Worm (Caenorhabditis elegans) whole organism, L4 larva: ENCODE measurements around the gene F55B11.6.
A peak's percentile ranks its signal among the peaks of the same experiment; 100 is the strongest.

Experiments
- F49E8.2 ChIP-seq: sonication (generic microtip); optimal IDR thresholded peaks from 2 replicates; lab custom pipeline; 2016; ENCODE audit warnings: missing compliant biosample characterization, mild to moderate bottlenecking, missing genetic modification characterization, borderline replicate concordance
- T20F7.1 ChIP-seq: fragments of 200-800 bp; sonication (Bioruptor generic); optimal IDR thresholded peaks from 2 replicates; lab custom pipeline; 2018; ENCODE audit warnings: mild to moderate bottlenecking, missing genetic modification characterization, missing compliant biosample characterization
- ZK337.2 ChIP-seq: fragments of 200-800 bp; sonication (Bioruptor generic); IDR thresholded peaks from 2 replicates; pipeline ENCODE4 v1.3.6; 2022; ENCODE audit warnings: missing genetic modification reagents, missing genetic modification characterization, missing compliant biosample characterization
- aha-1 ChIP-seq: fragments of 150-350 bp; peaks from one replicate; lab custom pipeline; 2014; ENCODE audit warnings: missing biosample characterization, missing genetic modification characterization
- aly-2 ChIP-seq: sonication (generic microtip); optimal IDR thresholded peaks from 2 replicates; lab custom pipeline; 2018; ENCODE audit warnings: missing biosample characterization, missing genetic modification characterization
- ama-1 ChIP-seq: fragments of 150-350 bp; optimal IDR thresholded peaks from 2 replicates; lab custom pipeline; 2014; ENCODE audit warnings: inconsistent platforms, mixed read lengths
- attf-4 ChIP-seq: sonication (generic microtip); optimal IDR thresholded peaks from 3 replicates; lab custom pipeline; 2017; ENCODE audit warnings: missing biosample characterization, missing genetic modification characterization
- ceh-28 ChIP-seq: fragments of 150-350 bp; optimal IDR thresholded peaks from 2 replicates; lab custom pipeline; 2014; ENCODE audit warnings: missing biosample characterization, missing genetic modification reagents, missing genetic modification characterization
- ceh-44 ChIP-seq: fragments of 200-800 bp; sonication (Bioruptor generic); IDR thresholded peaks from 2 replicates; pipeline ENCODE4 v1.3.6; 2022; ENCODE audit warnings: missing genetic modification reagents, missing genetic modification characterization, missing compliant biosample characterization
- daf-19 ChIP-seq: fragments of 200-800 bp; sonication (Bioruptor generic); conservative IDR thresholded peaks from 2 replicates; pipeline ENCODE4 v1.3.6; 2022; ENCODE audit warnings: missing genetic modification characterization, missing compliant biosample characterization
- dmd-6 ChIP-seq: fragments of 200-800 bp; sonication (Bioruptor generic); IDR thresholded peaks from 2 replicates; pipeline ENCODE4 v1.3.6; 2022; ENCODE audit warnings: missing genetic modification reagents, missing genetic modification characterization, missing compliant biosample characterization
- duxl-1 ChIP-seq: sonication (generic microtip); optimal IDR thresholded peaks from 2 replicates; lab custom pipeline; 2016; ENCODE audit warnings: mild to moderate bottlenecking, missing genetic modification characterization, moderate library complexity, missing compliant biosample characterization; ENCODE audit not compliant: poor library complexity
- lim-7 ChIP-seq: fragments of 200-800 bp; sonication (Bioruptor generic); IDR thresholded peaks from 2 replicates; pipeline ENCODE4 v1.3.6; 2022; ENCODE audit warnings: missing genetic modification characterization, missing compliant biosample characterization
- lin-13 ChIP-seq: fragments of 150-350 bp; optimal IDR thresholded peaks from 2 replicates; lab custom pipeline; 2014; ENCODE audit warnings: missing biosample characterization, missing genetic modification reagents, missing genetic modification characterization
- lin-38 ChIP-seq: fragments of 200-800 bp; sonication (Bioruptor generic); IDR thresholded peaks from 2 replicates; pipeline ENCODE4 v1.3.6; 2022; ENCODE audit warnings: missing genetic modification reagents, missing genetic modification characterization, missing compliant biosample characterization
- lin-39 ChIP-seq: fragments of 150-350 bp; optimal IDR thresholded peaks from 2 replicates; lab custom pipeline; 2014; ENCODE audit warnings: missing biosample characterization, missing genetic modification reagents, missing genetic modification characterization
- madf-5 ChIP-seq, 2 experiments: fragments of 200-800 bp; sonication (Bioruptor generic); IDR thresholded peaks; 2 replicates each; pipeline ENCODE4 v1.3.6; 2022; ENCODE audit warnings: missing compliant biosample characterization in 2 of 2, missing genetic modification characterization in 2 of 2
- mdl-1 ChIP-seq, 2 experiments: fragments of 150-350 bp in 1 of 2; sonication (generic microtip) in 1 of 2; optimal IDR thresholded peaks; 2 replicates each; lab custom pipeline; 2014 to 2017; ENCODE audit warnings: missing biosample characterization in 2 of 2, missing genetic modification characterization in 2 of 2
- mes-2 ChIP-seq: sonication (generic microtip); optimal IDR thresholded peaks from 2 replicates; lab custom pipeline; 2016; ENCODE audit warnings: missing genotype, mild to moderate bottlenecking, missing genetic modification characterization, missing compliant biosample characterization; ENCODE audit not compliant: poor library complexity, severe bottlenecking
- mxl-3 ChIP-seq: fragments of 200-800 bp; sonication (Bioruptor generic); optimal IDR thresholded peaks from 2 replicates; lab custom pipeline; 2018; ENCODE audit warnings: mild to moderate bottlenecking, missing genetic modification characterization, missing compliant biosample characterization
- nhr-25 ChIP-seq: sonication (generic microtip); optimal IDR thresholded peaks from 2 replicates; lab custom pipeline; 2017; ENCODE audit warnings: missing genetic modification characterization, mild to moderate bottlenecking, missing compliant biosample characterization, antibody characterized with exemption, moderate library complexity, borderline replicate concordance; ENCODE audit not compliant: insufficient read depth
- nhr-28 ChIP-seq: fragments of 150-350 bp; optimal IDR thresholded peaks from 2 replicates; lab custom pipeline; 2014; ENCODE audit warnings: missing biosample characterization, missing genetic modification characterization
- nhr-41 ChIP-seq: fragments of 200-800 bp; sonication (Bioruptor generic); IDR thresholded peaks from 2 replicates; pipeline ENCODE4 v1.3.6; 2022; ENCODE audit warnings: missing genetic modification reagents, missing genetic modification characterization, missing compliant biosample characterization
- rbr-2 ChIP-seq: sonication (generic microtip); optimal IDR thresholded peaks from 2 replicates; lab custom pipeline; 2016; ENCODE audit warnings: missing genotype, missing genetic modification characterization, missing compliant biosample characterization
- saeg-2 ChIP-seq: fragments of 200-800 bp; sonication (Bioruptor generic); IDR thresholded peaks from 2 replicates; pipeline ENCODE4 v1.3.6; 2022; ENCODE audit warnings: missing genetic modification reagents, missing genetic modification characterization, missing compliant biosample characterization
- set-16 ChIP-seq: fragments of 200-800 bp; sonication (Bioruptor generic); IDR thresholded peaks from 2 replicates; pipeline ENCODE4 v1.3.6; 2022; ENCODE audit warnings: missing genetic modification reagents, missing genetic modification characterization, missing compliant biosample characterization
- snpc-1.2 ChIP-seq: fragments of 200-800 bp; sonication (Bioruptor generic); IDR thresholded peaks from 2 replicates; pipeline ENCODE4 v1.3.6; 2022; ENCODE audit warnings: missing genetic modification reagents, missing genetic modification characterization, missing compliant biosample characterization
- spr-1 ChIP-seq: sonication (generic microtip); optimal IDR thresholded peaks from 2 replicates; lab custom pipeline; 2016; ENCODE audit warnings: mild to moderate bottlenecking, missing genetic modification characterization, missing compliant biosample characterization
- unc-62 ChIP-seq, 3 experiments: fragments of 150-350 bp in 1 of 3; sonication (generic microtip); optimal IDR thresholded peaks in 2 of 3; peaks in 1 of 3; 1 replicate in 1 of 3; 2 replicates in 2 of 3; lab custom pipeline; 2014 to 2017; ENCODE audit warnings: missing biosample characterization in 3 of 3, missing genetic modification characterization in 3 of 3, missing genetic modification reagents in 3 of 3, missing genotype in 1 of 3
- ztf-7 ChIP-seq: fragments of 150-350 bp; optimal IDR thresholded peaks from 2 replicates; lab custom pipeline; 2014; ENCODE audit warnings: missing biosample characterization, missing genetic modification characterization

The F55B11.6 gene

ce11 chrIV:14412655-14413054 is 4.4 kb downstream of the F55B11.6 start, which contains the start of gene xdh-1:
xdh-1 (minus strand) TSS chrIV:14412894.
- TF ChIP-seq snpc-1.2 (GFP tag; lab: Robert Waterston, UW): peak; percentile 47
- no peak for TF ChIP-seq madf-5 (GFP tag; IDR thresholded peaks at IDR 0.05; lab: Robert Waterston, UW)
- no peak for TF ChIP-seq ceh-28
- TF ChIP-seq ztf-7: peak; percentile 84
- no peak for TF ChIP-seq mdl-1 (tag; optimal IDR thresholded peaks at IDR 0.05; lab: Kevin White, UChicago)

ce11 chrIV:14408569-14408968 is 8.5 kb downstream of the F55B11.6 start:
- peak; percentile 64 for TF ChIP-seq snpc-1.2 (GFP tag; lab: Robert Waterston, UW)
- TF ChIP-seq nhr-41 (GFP tag; lab: Robert Waterston, UW): no peak
- TF ChIP-seq spr-1 (tag; lab: Kevin White, UChicago): no peak
- TF ChIP-seq F49E8.2 (tag; lab: Kevin White, UChicago): no peak

- no peak for TF ChIP-seq duxl-1
- no peak for TF ChIP-seq T20F7.1 (GFP tag; lab: Kevin White, UChicago)
- TF ChIP-seq aha-1 (tag; lab: Kevin White, UChicago): peak; percentile 90
- TF ChIP-seq lim-7 (GFP tag; lab: Robert Waterston, UW): no peak
- no peak for TF ChIP-seq set-16 (GFP tag; lab: Robert Waterston, UW)
- TF ChIP-seq lin-39 (tag; lab: Kevin White, UChicago): no peak
These were observed 21.5 kb downstream of the F55B11.6 start for ce11 chrIV:14395531-14395930.

- no peak for TF ChIP-seq saeg-2
- peak in 1 of 2 experiments; percentile 60 for TF ChIP-seq unc-62 (GFP tag; optimal IDR thresholded peaks at IDR 0.05 in 1 of 2; lab: Kevin White, UChicago)
- TF ChIP-seq unc-62 (tag; optimal IDR thresholded peaks at IDR 0.05; lab: Kevin White, UChicago): no peak
- TF ChIP-seq snpc-1.2 (GFP tag; lab: Robert Waterston, UW): peak; percentile 70; the same call in 1 of the 2 replicates
These were observed 22.2 kb downstream of the F55B11.6 start for ce11 chrIV:14394812-14395211.

- TF ChIP-seq ceh-44 (GFP tag; lab: Robert Waterston, UW) (no peak), aly-2 (tag; lab: Kevin White, UChicago) (no peak), rbr-2 (tag; lab: Kevin White, UChicago) (no peak), mes-2 (no peak), dmd-6 (GFP tag; lab: Robert Waterston, UW) (no peak)
These were observed 23.2 kb downstream of the F55B11.6 start, which contains the start of gene clc-8 for ce11 chrIV:14393838-14394237. clc-8 (plus strand) TSS chrIV:14394138.

- peak; percentile 3 for TF ChIP-seq nhr-28 (tag; lab: Kevin White, UChicago)
- no peak for TF ChIP-seq ama-1 (lab: Kevin White, UChicago)
- TF ChIP-seq ZK337.2 (GFP tag; lab: Robert Waterston, UW): no peak
- no peak for TF ChIP-seq attf-4 (tag; lab: Kevin White, UChicago)
- TF ChIP-seq nhr-25 (tag; lab: Kevin White, UChicago): peak; percentile 37
- no peak for TF ChIP-seq lin-38 (GFP tag; lab: Robert Waterston, UW)
- TF ChIP-seq unc-62 (GFP tag; optimal IDR thresholded peaks at IDR 0.05 in 1 of 2; lab: Kevin White, UChicago): peak in 1 of 2 experiments; percentile 87
- no peak for TF ChIP-seq unc-62 (tag; optimal IDR thresholded peaks at IDR 0.05; lab: Kevin White, UChicago)
- no peak for TF ChIP-seq lin-13 (GFP tag; lab: Kevin White, UChicago)
- TF ChIP-seq mxl-3: no peak
- no peak for TF ChIP-seq daf-19 (GFP tag; lab: Robert Waterston, UW)
These were observed 25.3 kb downstream of the F55B11.6 start for ce11 chrIV:14391746-14392145.
